ENCODE assay signal across 4 fruit fly cellular contexts in genomic region chr3L:17532898-17533700, dm6.
TF ChIP-seq lines count a peak whose summit lies in the region.

No protein-coding gene starts in this region.

TF ChIP-seq in whole organism, adult, 20 proteins besides CTCF, POLR2A, EP300 and RAD21 (continued from another document):
- peak; percentile 80 for TF ChIP-seq Crg-1 (GFP tag; optimal IDR thresholded peaks at IDR 0.05; lab: Kevin White, UChicago)
- TF ChIP-seq toe (GFP tag; optimal IDR thresholded peaks at IDR 0.05; lab: Kevin White, UChicago), result peak; percentile 47

TF ChIP-seq in whole organism, embryonic, 481 proteins besides CTCF, POLR2A, EP300 and RAD21 (continued from another document and continues in another):
- peak in 1 of 2 experiments; percentile 83 for TF ChIP-seq eve (GFP tag; optimal IDR thresholded peaks at IDR 0.05; lab: Kevin White, UChicago)
- TF ChIP-seq dmrt11E (tag; optimal IDR thresholded peaks at IDR 0.05; lab: Kevin White, UChicago), result no peak
- TF ChIP-seq Max (GFP tag; optimal IDR thresholded peaks at IDR 0.05; lab: Kevin White, UChicago), result peak; percentile 49
- TF ChIP-seq CG2678 (tag; optimal IDR thresholded peaks at IDR 0.05; lab: Kevin White, UChicago), result peak; percentile 58
- TF ChIP-seq D19B (GFP tag; optimal IDR thresholded peaks at IDR 0.05; lab: Kevin White, UChicago), result peak; percentile 15
- TF ChIP-seq so (GFP tag; IDR thresholded peaks at IDR 0.05; lab: Robert Waterston, UW), result no peak
- TF ChIP-seq Nf-YA (GFP tag; IDR thresholded peaks at IDR 0.05; lab: Robert Waterston, UW), result 0 out of 2 replicates have a peak, but pooled peaks have one; percentile 34
- TF ChIP-seq seq (GFP tag; IDR thresholded peaks at IDR 0.05; lab: Robert Waterston, UW), result no peak
- TF ChIP-seq Dref (GFP tag; IDR thresholded peaks at IDR 0.05; lab: Robert Waterston, UW), result no peak; the same call in 1 of the 2 replicates
- peak; percentile 41 for TF ChIP-seq sna (GFP tag; IDR thresholded peaks at IDR 0.05; lab: Robert Waterston, UW; ENCODE audit: partially characterized antibody)
- 0 out of 2 replicates have a peak, but pooled peaks have one; percentile 35 for TF ChIP-seq Awh (GFP tag; IDR thresholded peaks at IDR 0.05; lab: Robert Waterston, UW)
- TF ChIP-seq CG15479 (GFP tag; optimal IDR thresholded peaks at IDR 0.05; lab: Kevin White, UChicago), result peak; percentile 38
- TF ChIP-seq CG10979 (tag; optimal IDR thresholded peaks at IDR 0.05; lab: Kevin White, UChicago), result peak; percentile 34
- TF ChIP-seq CG18764 (GFP tag; optimal IDR thresholded peaks at IDR 0.05; lab: Kevin White, UChicago), result peak; percentile 49
- TF ChIP-seq Sry-β (GFP tag; optimal IDR thresholded peaks at IDR 0.05; lab: Kevin White, UChicago), result no peak
- peak; percentile 61 for TF ChIP-seq CoRest (tag; optimal IDR thresholded peaks at IDR 0.05; lab: Kevin White, UChicago)
- 0 out of 2 replicates have a peak, but pooled peaks have one; percentile 41 for TF ChIP-seq CG9215 (GFP tag; IDR thresholded peaks at IDR 0.05; lab: Robert Waterston, UW)
- TF ChIP-seq Opbp (GFP tag; IDR thresholded peaks at IDR 0.05; lab: Robert Waterston, UW; ENCODE audit: partially characterized antibody), result peak; percentile 71; the same call in 2 of the 3 replicates
- no peak for TF ChIP-seq Rx (GFP tag; IDR thresholded peaks at IDR 0.05; lab: Robert Waterston, UW)
- no peak for TF ChIP-seq Dad (GFP tag; optimal IDR thresholded peaks at IDR 0.05; lab: Kevin White, UChicago)
- TF ChIP-seq CG11723 (GFP tag; optimal IDR thresholded peaks at IDR 0.05; lab: Kevin White, UChicago), result peak; percentile 1
- TF ChIP-seq CG17829 (tag; optimal IDR thresholded peaks at IDR 0.05; lab: Kevin White, UChicago), result peak; percentile 30
- TF ChIP-seq CG17186 (GFP tag; optimal IDR thresholded peaks at IDR 0.05; lab: Kevin White, UChicago), result no peak
- TF ChIP-seq chm (GFP tag; IDR thresholded peaks at IDR 0.05; lab: Robert Waterston, UW), result peak; percentile 68; the same call in 1 of the 2 replicates
- no peak for TF ChIP-seq CG15011 (GFP tag; optimal IDR thresholded peaks at IDR 0.05; lab: Kevin White, UChicago)
- TF ChIP-seq HmgZ (tag; optimal IDR thresholded peaks at IDR 0.05; lab: Kevin White, UChicago), result peak; percentile 86
- TF ChIP-seq ara (GFP tag; IDR thresholded peaks at IDR 0.05; lab: Robert Waterston, UW), result 0 out of 2 replicates have a peak, but pooled peaks have one; percentile 35
- no peak for TF ChIP-seq ro (GFP tag; IDR thresholded peaks at IDR 0.05; lab: Robert Waterston, UW)
- peak; percentile 73 for TF ChIP-seq scrt (GFP tag; optimal IDR thresholded peaks at IDR 0.05; lab: Kevin White, UChicago)
- TF ChIP-seq Nf-YB (GFP tag; optimal IDR thresholded peaks at IDR 0.05; lab: Kevin White, UChicago), result no peak
- no peak for TF ChIP-seq NC2α (GFP tag; optimal IDR thresholded peaks at IDR 0.05; lab: Kevin White, UChicago)
- TF ChIP-seq gro (GFP tag; optimal IDR thresholded peaks at IDR 0.05; lab: Kevin White, UChicago), result peak; percentile 80
- no peak for TF ChIP-seq ham (GFP tag; IDR thresholded peaks at IDR 0.05; lab: Robert Waterston, UW)
- TF ChIP-seq fd64A (GFP tag; optimal IDR thresholded peaks at IDR 0.05; lab: Kevin White, UChicago), result no peak
- TF ChIP-seq row (GFP tag; IDR thresholded peaks at IDR 0.05; lab: Robert Waterston, UW), result peak; percentile 68
- TF ChIP-seq MTF-1 (GFP tag; optimal IDR thresholded peaks at IDR 0.05; lab: Kevin White, UChicago; ENCODE audit: borderline replicate concordance), result peak; percentile 49
- peak; percentile 85 for TF ChIP-seq CG7928 (GFP tag; optimal IDR thresholded peaks at IDR 0.05; lab: Kevin White, UChicago)
- peak; percentile 17 for TF ChIP-seq nau (GFP tag; optimal IDR thresholded peaks at IDR 0.05; lab: Kevin White, UChicago)
- TF ChIP-seq chinmo (GFP tag; IDR thresholded peaks at IDR 0.05; lab: Robert Waterston, UW; ENCODE audit: partially characterized antibody), result peak; percentile 94
- peak; percentile 40; the same call in 1 of the 2 replicates for TF ChIP-seq E2f1 (GFP tag; IDR thresholded peaks at IDR 0.05; lab: Robert Waterston, UW)
- no peak for TF ChIP-seq onecut (GFP tag; IDR thresholded peaks at IDR 0.05; lab: Robert Waterston, UW)

TF ChIP-seq in whole organism, prepupa, 60 proteins besides CTCF, POLR2A, EP300 and RAD21 (continued from another document):
- TF ChIP-seq fd85E (GFP tag; optimal IDR thresholded peaks at IDR 0.05; lab: Kevin White, UChicago) (peak; percentile 42), topi (GFP tag; optimal IDR thresholded peaks at IDR 0.05; lab: Kevin White, UChicago) (peak; percentile 59), Ets96B (tag; optimal IDR thresholded peaks at IDR 0.05; lab: Kevin White, UChicago) (peak; percentile 28), ss (GFP tag; optimal IDR thresholded peaks at IDR 0.05; lab: Kevin White, UChicago) (no peak), CG11762 (GFP tag; optimal IDR thresholded peaks at IDR 0.05; lab: Kevin White, UChicago; ENCODE audit: insufficient read depth) (peak; percentile 20), Sox14 (GFP tag; optimal IDR thresholded peaks at IDR 0.05; lab: Kevin White, UChicago) (peak; percentile 57), CG1621 (tag; optimal IDR thresholded peaks at IDR 0.05; lab: Kevin White, UChicago) (peak; percentile 54), CG11294 (GFP tag; IDR thresholded peaks at IDR 0.05; lab: Robert Waterston, UW) (no peak; the same call in 1 of the 2 replicates), salr (GFP tag; optimal IDR thresholded peaks at IDR 0.05; lab: Kevin White, UChicago) (peak in 1 of 2 experiments; percentile 22), CG10669 (GFP tag; optimal IDR thresholded peaks at IDR 0.05; lab: Kevin White, UChicago) (peak; percentile 11), CG8632 (GFP tag; optimal IDR thresholded peaks at IDR 0.05; lab: Kevin White, UChicago) (peak; percentile 21), CG34406 (GFP tag; optimal IDR thresholded peaks at IDR 0.05; lab: Kevin White, UChicago) (peak; percentile 42), vri (GFP tag; optimal IDR thresholded peaks at IDR 0.05; lab: Kevin White, UChicago) (peak; percentile 17), spab (GFP tag; optimal IDR thresholded peaks at IDR 0.05; lab: Kevin White, UChicago) (no peak), Eip93F (GFP tag; optimal IDR thresholded peaks at IDR 0.05; lab: Kevin White, UChicago) (peak; percentile 42), fkh (GFP tag; optimal IDR thresholded peaks at IDR 0.05; lab: Kevin White, UChicago) (peak; percentile 71), Eip75B (GFP tag; optimal IDR thresholded peaks at IDR 0.05; lab: Kevin White, UChicago) (peak; percentile 57), Blimp-1 (GFP tag; optimal IDR thresholded peaks at IDR 0.05; lab: Kevin White, UChicago) (no peak), cyc (GFP tag; optimal IDR thresholded peaks at IDR 0.05; lab: Kevin White, UChicago) (peak; percentile 50), CG6808 (GFP tag; optimal IDR thresholded peaks at IDR 0.05; lab: Kevin White, UChicago) (no peak), CG31627 (GFP tag; optimal IDR thresholded peaks at IDR 0.05; lab: Kevin White, UChicago) (peak; percentile 66), net (GFP tag; optimal IDR thresholded peaks at IDR 0.05; lab: Kevin White, UChicago) (no peak), Ets21C (GFP tag; optimal IDR thresholded peaks at IDR 0.05; lab: Kevin White, UChicago) (peak; percentile 43), CG32006 (GFP tag; optimal IDR thresholded peaks at IDR 0.05; lab: Kevin White, UChicago) (peak; percentile 50), CG6854 (GFP tag; optimal IDR thresholded peaks at IDR 0.05; lab: Kevin White, UChicago) (no peak), lz (GFP tag; optimal IDR thresholded peaks at IDR 0.05; lab: Kevin White, UChicago) (peak; percentile 58), Smox (GFP tag; optimal IDR thresholded peaks at IDR 0.05; lab: Kevin White, UChicago) (peak; percentile 65), Hr38 (GFP tag; optimal IDR thresholded peaks at IDR 0.05; lab: Kevin White, UChicago) (no peak), Hr39 (GFP tag; optimal IDR thresholded peaks at IDR 0.05; lab: Kevin White, UChicago) (peak; percentile 43), CG3032 (tag; optimal IDR thresholded peaks at IDR 0.05; lab: Kevin White, UChicago) (peak; percentile 40), CG6276 (GFP tag; optimal IDR thresholded peaks at IDR 0.05; lab: Kevin White, UChicago) (no peak), acj6 (GFP tag; optimal IDR thresholded peaks at IDR 0.05; lab: Kevin White, UChicago) (peak; percentile 70), CG16779 (tag; optimal IDR thresholded peaks at IDR 0.05; lab: Kevin White, UChicago) (peak; percentile 55), CG6163 (GFP tag; IDR thresholded peaks at IDR 0.05; lab: Robert Waterston, UW) (peak; percentile 46), Gug (GFP tag; IDR thresholded peaks at IDR 0.05; lab: Robert Waterston, UW) (no peak), esn (GFP tag; optimal IDR thresholded peaks at IDR 0.05; lab: Kevin White, UChicago) (peak; percentile 76), Hr4 (GFP tag; optimal IDR thresholded peaks at IDR 0.05; lab: Kevin White, UChicago) (peak; percentile 29), achi (GFP tag; optimal IDR thresholded peaks at IDR 0.05; lab: Kevin White, UChicago) (peak; percentile 99), Met (GFP tag; optimal IDR thresholded peaks at IDR 0.05; lab: Kevin White, UChicago) (peak; percentile 56), CG4318 (GFP tag; optimal IDR thresholded peaks at IDR 0.05; lab: Kevin White, UChicago) (no peak), Lpt (GFP tag; optimal IDR thresholded peaks at IDR 0.05; lab: Kevin White, UChicago) (peak; percentile 24)
TF ChIP-seq in whole organism, prepupa: peak in this region for 41.

TF ChIP-seq in whole organism, wandering third instar larva, 38 proteins besides CTCF, POLR2A, EP300 and RAD21 (continued from another document):
- TF ChIP-seq HLH106 (tag; optimal IDR thresholded peaks at IDR 0.05; lab: Kevin White, UChicago), result peak; percentile 65
- peak in 1 of 2 experiments; percentile 84 for TF ChIP-seq foxo (GFP tag; optimal IDR thresholded peaks at IDR 0.05; lab: Kevin White, UChicago)
- TF ChIP-seq N (GFP tag; optimal IDR thresholded peaks at IDR 0.05; lab: Kevin White, UChicago), result no peak
- TF ChIP-seq dmrt93B (GFP tag; optimal IDR thresholded peaks at IDR 0.05; lab: Kevin White, UChicago), result peak; percentile 22
- TF ChIP-seq ey (GFP tag; optimal IDR thresholded peaks at IDR 0.05; lab: Kevin White, UChicago), result peak; percentile 72
- TF ChIP-seq h (GFP tag; optimal IDR thresholded peaks at IDR 0.05; lab: Kevin White, UChicago), result peak; percentile 81
- no peak for TF ChIP-seq Mio (GFP tag; optimal IDR thresholded peaks at IDR 0.05; lab: Kevin White, UChicago)
- peak; percentile 43 for TF ChIP-seq dsf (GFP tag; optimal IDR thresholded peaks at IDR 0.05; lab: Kevin White, UChicago; ENCODE audit: borderline replicate concordance)
- TF ChIP-seq Dif (GFP tag; optimal IDR thresholded peaks at IDR 0.05; lab: Kevin White, UChicago; ENCODE audit: partially characterized antibody), result peak; percentile 85
- peak; percentile 65 for TF ChIP-seq sage (GFP tag; optimal IDR thresholded peaks at IDR 0.05; lab: Kevin White, UChicago)
- peak; percentile 26 for TF ChIP-seq Vsx2 (GFP tag; optimal IDR thresholded peaks at IDR 0.05; lab: Kevin White, UChicago; ENCODE audit: partially characterized antibody)
- TF ChIP-seq Hr78 (GFP tag; optimal IDR thresholded peaks at IDR 0.05; lab: Kevin White, UChicago), result no peak
- peak; percentile 83 for TF ChIP-seq Hr83 (GFP tag; optimal IDR thresholded peaks at IDR 0.05; lab: Kevin White, UChicago; ENCODE audit: poor library complexity, severe bottlenecking)
- TF ChIP-seq pan (optimal IDR thresholded peaks at IDR 0.05; lab: Kevin White, UChicago), result no peak
- no peak for TF ChIP-seq lola (GFP tag; optimal IDR thresholded peaks at IDR 0.05; lab: Kevin White, UChicago)
- no peak for TF ChIP-seq Rel (GFP tag; optimal IDR thresholded peaks at IDR 0.05; lab: Kevin White, UChicago)
- peak; percentile 99 for TF ChIP-seq Rel (tag; optimal IDR thresholded peaks at IDR 0.05; lab: Kevin White, UChicago)
TF ChIP-seq in whole organism, wandering third instar larva: peak in this region for 25.
